Fruit fly (Drosophila melanogaster) S2 (cell line): ENCODE data around the gene CG4073.

Experiments
- CG8478 ChIP-seq: fragments of >200 bp; optimal IDR thresholded peaks from 2 replicates; lab custom pipeline; 2018
- CTCF ChIP-seq, 2 experiments: fragments of >200 bp; optimal IDR thresholded peaks; 2 replicates each; lab custom pipeline; 2018

DNA sequence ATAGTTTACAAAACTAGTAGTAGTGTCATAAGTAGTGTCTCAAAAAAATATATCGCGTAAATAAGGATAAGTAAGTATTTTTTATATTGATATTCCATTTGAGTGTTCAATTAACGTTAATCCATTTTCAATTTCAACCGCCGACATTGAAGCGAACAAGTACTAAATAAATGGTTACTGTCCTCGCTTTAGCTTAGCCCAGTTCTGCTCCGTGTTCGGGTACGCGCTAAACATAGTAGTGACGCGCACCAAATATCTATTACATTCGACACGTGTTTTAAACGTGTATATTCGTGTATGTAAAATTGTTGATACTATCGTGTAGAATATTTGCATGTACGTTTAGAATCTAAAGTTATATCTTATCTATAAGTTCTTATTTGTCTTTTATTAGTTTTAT is 39.5 kb upstream of the CG4073 start:
- TF ChIP-seq CG8478: no peak
- TF ChIP-seq CTCF (optimal IDR thresholded peaks at IDR 0.05; lab: Kevin White, UChicago): peak; percentile 85 to 86
